Fruit fly (Drosophila melanogaster) whole organism, embryonic: ENCODE results near the gene CG13894.

Experiments used
- Abd-B ChIP-seq: fragments of 200-800 bp; sonication (Bioruptor generic); optimal IDR thresholded peaks from 2 replicates; lab custom pipeline; 2018; ENCODE audit warnings: missing biosample characterization, mild to moderate bottlenecking, missing genetic modification characterization, moderate library complexity
- Asciz ChIP-seq: fragments of 200-800 bp; sonication (Bioruptor generic); optimal IDR thresholded peaks from 2 replicates; lab custom pipeline; 2017; ENCODE audit warnings: missing biosample characterization, mild to moderate bottlenecking, missing genetic modification characterization, missing genetic modification reagents
- B-H1 ChIP-seq: fragments of 200-800 bp; sonication (Bioruptor generic); IDR thresholded peaks from 3 replicates; pipeline ENCODE4 v1.3.6; 2022; ENCODE audit warnings: missing biosample characterization, missing genetic modification characterization
- C15 ChIP-seq: fragments of 200-800 bp; sonication (Bioruptor generic); IDR thresholded peaks from 3 replicates; pipeline ENCODE4 v1.3.6; 2022; ENCODE audit warnings: missing biosample characterization, missing genetic modification characterization
- CG10267 ChIP-seq: fragments of 200-800 bp; sonication (Bioruptor generic); optimal IDR thresholded peaks from 2 replicates; lab custom pipeline; 2018; ENCODE audit warnings: missing biosample characterization, mild to moderate bottlenecking, missing genetic modification characterization, moderate library complexity
- CG10431 ChIP-seq: fragments of 200-800 bp; sonication (Bioruptor generic); optimal IDR thresholded peaks from 3 replicates; lab custom pipeline; 2018; ENCODE audit warnings: missing biosample characterization, mild to moderate bottlenecking, missing genetic modification characterization
- CG10462 ChIP-seq: fragments of 200-800 bp; sonication (Bioruptor generic); optimal IDR thresholded peaks from 2 replicates; lab custom pipeline; 2016; ENCODE audit warnings: missing biosample characterization, missing genetic modification characterization
- CG11504 ChIP-seq: fragments of 200-800 bp; sonication (Bioruptor generic); optimal IDR thresholded peaks from 3 replicates; lab custom pipeline; 2019; ENCODE audit warnings: missing biosample characterization, mild to moderate bottlenecking, missing genetic modification characterization, moderate library complexity
- CG12219 ChIP-seq: fragments of 200-800 bp; sonication (Bioruptor generic); optimal IDR thresholded peaks from 3 replicates; lab custom pipeline; 2018; ENCODE audit warnings: missing biosample characterization, mild to moderate bottlenecking, missing genetic modification characterization
- CG12236 ChIP-seq: fragments of 200-800 bp; sonication (Bioruptor generic); optimal IDR thresholded peaks from 2 replicates; lab custom pipeline; 2016; ENCODE audit warnings: missing biosample characterization, missing genetic modification characterization
- CG12769 ChIP-seq: fragments of 200-800 bp; sonication (Bioruptor generic); optimal IDR thresholded peaks from 2 replicates; lab custom pipeline; 2019; ENCODE audit warnings: missing biosample characterization, mild to moderate bottlenecking, missing genetic modification characterization, moderate library complexity
- CG14965 ChIP-seq: fragments of 200-800 bp; sonication (Bioruptor generic); optimal IDR thresholded peaks from 2 replicates; lab custom pipeline; 2016; ENCODE audit warnings: missing biosample characterization, missing genetic modification characterization, borderline replicate concordance
- CG18262 ChIP-seq: fragments of 200-800 bp; optimal IDR thresholded peaks from 3 replicates; lab custom pipeline; 2019; ENCODE audit warnings: missing biosample characterization, mild to moderate bottlenecking, missing genetic modification characterization, moderate library complexity
- CG32772 ChIP-seq: fragments of 200-800 bp; sonication (Bioruptor generic); IDR thresholded peaks from 2 replicates; pipeline ENCODE4 v1.3.6; 2022; ENCODE audit warnings: missing biosample characterization, missing genetic modification characterization
- CG33213 ChIP-seq: fragments of 200-800 bp; sonication (Bioruptor generic); optimal IDR thresholded peaks from 3 replicates; lab custom pipeline; 2016; ENCODE audit warnings: missing biosample characterization, missing genetic modification characterization
- CG3726 ChIP-seq: fragments of 200-800 bp; sonication (Bioruptor generic); IDR thresholded peaks from 3 replicates; pipeline ENCODE4, ENCODE4 v1.3.6; 2022; ENCODE audit warnings: missing biosample characterization, missing genetic modification characterization
- CG3995 ChIP-seq: fragments of 200-800 bp; sonication (Bioruptor generic); optimal IDR thresholded peaks from 3 replicates; lab custom pipeline; 2016; ENCODE audit warnings: missing biosample characterization, missing genetic modification characterization
- CG4404 ChIP-seq: fragments of 200-800 bp; sonication (Bioruptor generic); IDR thresholded peaks from 2 replicates; pipeline ENCODE4 v1.3.6; 2022; ENCODE audit warnings: missing biosample characterization, missing genetic modification characterization
- CG8290 ChIP-seq, 3 experiments: fragments of 200-800 bp; sonication (Bioruptor generic); optimal IDR thresholded peaks; 2 replicates each; lab custom pipeline; 2016 to 2019; ENCODE audit warnings: missing biosample characterization in 3 of 3, missing genetic modification characterization in 3 of 3, mild to moderate bottlenecking in 2 of 3, moderate library complexity in 1 of 3
- CG9817 ChIP-seq: fragments of 200-800 bp; sonication (Bioruptor generic); optimal IDR thresholded peaks from 2 replicates; lab custom pipeline; 2018; ENCODE audit warnings: missing biosample characterization, mild to moderate bottlenecking, missing genetic modification characterization, moderate library complexity
- CG9876 ChIP-seq: fragments of 200-800 bp; sonication (Bioruptor generic); optimal IDR thresholded peaks from 2 replicates; lab custom pipeline; 2016; ENCODE audit warnings: missing biosample characterization, missing genetic modification characterization
- CG9932 ChIP-seq: fragments of 200-800 bp; sonication (Bioruptor generic); IDR thresholded peaks from 2 replicates; pipeline ENCODE4 v1.3.6; 2022; ENCODE audit warnings: missing biosample characterization, missing genetic modification characterization
- Dad ChIP-seq: fragments of 200-800 bp; sonication (Bioruptor generic); optimal IDR thresholded peaks from 3 replicates; lab custom pipeline; 2016; ENCODE audit warnings: missing biosample characterization, missing genetic modification characterization
- Deaf1 ChIP-seq: fragments of 200-800 bp; optimal IDR thresholded peaks from 3 replicates; lab custom pipeline; 2019; ENCODE audit warnings: missing biosample characterization, mild to moderate bottlenecking, missing genetic modification characterization, moderate library complexity
- Dll ChIP-seq: fragments of 200-800 bp; sonication (Bioruptor generic); IDR thresholded peaks from 4 replicates; pipeline ENCODE4 v1.3.6; 2022; ENCODE audit warnings: missing biosample characterization, missing genetic modification characterization; ENCODE audit not compliant: partially characterized antibody
- Dp ChIP-seq: fragments of 200-800 bp; sonication (Bioruptor generic); optimal IDR thresholded peaks from 2 replicates; lab custom pipeline; 2018; ENCODE audit warnings: missing biosample characterization, mild to moderate bottlenecking, missing genetic modification characterization, moderate library complexity
- Gsc ChIP-seq: fragments of 200-800 bp; sonication (Bioruptor generic); IDR thresholded peaks from 2 replicates; pipeline ENCODE4 v1.3.6; 2022; ENCODE audit warnings: missing biosample characterization, missing genetic modification characterization
- HLH3B ChIP-seq: fragments of 200-800 bp; sonication (Bioruptor generic); IDR thresholded peaks from 2 replicates; pipeline ENCODE4 v1.3.6; 2022; ENCODE audit warnings: missing biosample characterization, missing genetic modification characterization
- HLHmδ ChIP-seq: fragments of 200-800 bp; sonication (Bioruptor generic); optimal IDR thresholded peaks from 2 replicates; lab custom pipeline; 2018; ENCODE audit warnings: missing biosample characterization, mild to moderate bottlenecking, missing genetic modification characterization, moderate library complexity
- Lhr ChIP-seq: fragments of 200-800 bp; sonication (Bioruptor generic); optimal IDR thresholded peaks from 3 replicates; lab custom pipeline; 2017; ENCODE audit warnings: mild to moderate bottlenecking, missing biosample characterization, missing genetic modification reagents, missing genetic modification characterization
- MESR4 ChIP-seq: fragments of 200-800 bp; sonication (Bioruptor generic); optimal IDR thresholded peaks from 2 replicates; lab custom pipeline; 2018; ENCODE audit warnings: missing biosample characterization, mild to moderate bottlenecking, missing genetic modification characterization, moderate library complexity
- Myb ChIP-seq: fragments of 200-800 bp; sonication (Bioruptor generic); optimal IDR thresholded peaks from 2 replicates; lab custom pipeline; 2016; ENCODE audit warnings: missing biosample characterization, missing genetic modification characterization
- Oaz ChIP-seq: fragments of 200-800 bp; sonication (Bioruptor generic); IDR thresholded peaks from 2 replicates; pipeline ENCODE4 v1.3.6; 2022; ENCODE audit warnings: missing biosample characterization, missing genetic modification characterization
- Xbp1 ChIP-seq: fragments of 200-800 bp; sonication (Bioruptor generic); optimal IDR thresholded peaks from 3 replicates; lab custom pipeline; 2016; ENCODE audit warnings: missing biosample characterization, mild to moderate bottlenecking, missing genetic modification characterization
- abd-A ChIP-seq: fragments of 200-800 bp; sonication (Bioruptor generic); optimal IDR thresholded peaks from 3 replicates; lab custom pipeline; 2019; ENCODE audit warnings: missing biosample characterization, mild to moderate bottlenecking, missing genetic modification characterization, moderate library complexity
- bab2 ChIP-seq: fragments of 200-800 bp; sonication (Bioruptor generic); optimal IDR thresholded peaks from 2 replicates; lab custom pipeline; 2016; ENCODE audit warnings: missing biosample characterization, missing genetic modification characterization
- cad ChIP-seq: fragments of >200 bp; optimal IDR thresholded peaks from 2 replicates; lab custom pipeline; 2017; ENCODE audit warnings: missing biosample characterization, missing genetic modification characterization
- corto ChIP-seq: fragments of 200-800 bp; sonication (Bioruptor generic); optimal IDR thresholded peaks from 2 replicates; lab custom pipeline; 2016; ENCODE audit warnings: missing biosample characterization, mild to moderate bottlenecking, missing genetic modification characterization, moderate library complexity
- danr ChIP-seq: fragments of 200-800 bp; sonication (Bioruptor generic); IDR thresholded peaks from 2 replicates; pipeline ENCODE4 v1.3.6; 2022; ENCODE audit warnings: missing biosample characterization, missing genetic modification characterization
- dati ChIP-seq: fragments of 200-800 bp; sonication (Bioruptor generic); IDR thresholded peaks from 2 replicates; pipeline ENCODE4 v1.3.6; 2022; ENCODE audit warnings: missing biosample characterization, missing genetic modification characterization
- exex ChIP-seq: fragments of 200-800 bp; sonication (Bioruptor generic); optimal IDR thresholded peaks from 4 replicates; lab custom pipeline; 2018; ENCODE audit warnings: missing biosample characterization, mild to moderate bottlenecking, missing genetic modification characterization, moderate library complexity
- ftz-f1 ChIP-seq: fragments of 200-800 bp; sonication (Bioruptor generic); optimal IDR thresholded peaks from 2 replicates; lab custom pipeline; 2016; ENCODE audit warnings: missing biosample characterization, missing genetic modification characterization
- ham ChIP-seq: fragments of 200-800 bp; sonication (Bioruptor generic); IDR thresholded peaks from 2 replicates; pipeline ENCODE4 v1.3.6; 2022; ENCODE audit warnings: missing biosample characterization, missing genetic modification characterization
- her ChIP-seq: fragments of 200-800 bp; sonication (Bioruptor generic); optimal IDR thresholded peaks from 2 replicates; lab custom pipeline; 2016; ENCODE audit warnings: missing biosample characterization, missing genetic modification characterization
- insv ChIP-seq, 2 experiments: fragments of 200-800 bp; sonication (Bioruptor generic); optimal IDR thresholded peaks; 3 replicates each; lab custom pipeline; 2016 to 2018; ENCODE audit warnings: missing biosample characterization in 2 of 2, missing genetic modification characterization in 2 of 2
- sisA ChIP-seq: fragments of 200-800 bp; sonication (Bioruptor generic); IDR thresholded peaks from 2 replicates; pipeline ENCODE4 v1.3.6; 2022; ENCODE audit warnings: missing biosample characterization, missing genetic modification characterization
- sr ChIP-seq: fragments of 200-800 bp; sonication (Bioruptor generic); IDR thresholded peaks from 3 replicates; pipeline ENCODE4 v1.3.6; 2022; ENCODE audit warnings: missing biosample characterization, missing genetic modification characterization
- stwl ChIP-seq: fragments of 200-800 bp; sonication (Bioruptor generic); optimal IDR thresholded peaks from 3 replicates; lab custom pipeline; 2018; ENCODE audit warnings: missing biosample characterization, mild to moderate bottlenecking, missing genetic modification characterization, moderate library complexity
- trh ChIP-seq: fragments of 200-800 bp; sonication (Bioruptor generic); optimal IDR thresholded peaks from 2 replicates; lab custom pipeline; 2016; ENCODE audit warnings: missing biosample characterization, missing genetic modification characterization
- usp ChIP-seq: fragments of >200 bp; optimal IDR thresholded peaks from 2 replicates; lab custom pipeline; 2017; ENCODE audit warnings: missing biosample characterization, missing genetic modification characterization
- yki ChIP-seq: fragments of >200 bp; optimal IDR thresholded peaks from 3 replicates; lab custom pipeline; 2018
- zen2 ChIP-seq: fragments of 200-800 bp; sonication (Bioruptor generic); IDR thresholded peaks from 3 replicates; pipeline ENCODE4 v1.3.6; 2022; ENCODE audit warnings: missing biosample characterization, missing genetic modification characterization; ENCODE audit not compliant: partially characterized antibody

Gene CG13894

DNA sequence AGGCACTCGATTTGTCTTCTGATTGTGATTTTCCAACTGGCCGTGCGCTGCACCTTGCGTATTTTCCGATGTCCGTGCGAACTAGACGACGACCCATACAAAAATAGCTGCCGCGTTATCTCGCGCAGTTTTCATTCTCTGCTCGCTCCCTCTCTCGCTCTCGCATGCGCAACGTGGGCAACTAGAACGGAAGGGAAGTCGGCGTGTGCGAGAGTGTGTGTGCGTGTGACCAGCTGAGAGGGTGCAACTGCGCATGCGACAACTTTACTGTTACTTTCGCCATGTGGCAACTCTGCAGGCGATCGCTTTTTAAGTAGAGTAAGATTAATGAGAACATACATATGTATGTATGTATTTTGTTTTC lies 13.5 kb downstream of the CG13894 start, which contains the start of gene ebd1 (continued):
- TF ChIP-seq danr (GFP tag; lab: Robert Waterston, UW) (no peak), CG9817 (tag; lab: Kevin White, UChicago) (no peak), exex (tag; lab: Kevin White, UChicago) (peak; percentile 23), CG3995 (GFP tag; lab: Kevin White, UChicago) (no peak), Dad (GFP tag; lab: Kevin White, UChicago) (no peak), bab2 (GFP tag; lab: Kevin White, UChicago) (no peak), trh (GFP tag; lab: Kevin White, UChicago) (no peak), B-H1 (no peak), CG8290 (GFP tag; optimal IDR thresholded peaks at IDR 0.05; lab: Kevin White, UChicago) (peak; percentile 47), CG8290 (tag; optimal IDR thresholded peaks at IDR 0.05; lab: Kevin White, UChicago) (peak; percentile 24 to 61), HLH3B (GFP tag; lab: Robert Waterston, UW) (peak; percentile 7; the same call in 1 of the 2 replicates), Dp (GFP tag; lab: Kevin White, UChicago) (peak; percentile 3), zen2 (GFP tag; lab: Robert Waterston, UW) (0 out of 3 replicates have a peak, but pooled peaks have one; percentile 6), CG4404 (GFP tag; lab: Robert Waterston, UW) (no peak), corto (GFP tag; lab: Kevin White, UChicago) (no peak), Abd-B (GFP tag; lab: Kevin White, UChicago) (no peak), CG3726 (no peak), CG10462 (no peak), MESR4 (GFP tag; lab: Kevin White, UChicago) (peak; percentile 17), CG12236 (GFP tag; lab: Kevin White, UChicago) (no peak), abd-A (tag; lab: Kevin White, UChicago) (no peak), her (GFP tag; lab: Kevin White, UChicago) (no peak), sisA (GFP tag; lab: Robert Waterston, UW) (no peak), C15 (GFP tag; lab: Robert Waterston, UW) (no peak), CG12219 (GFP tag; lab: Kevin White, UChicago) (no peak), CG10431 (GFP tag; lab: Kevin White, UChicago) (no peak), CG9932 (GFP tag; lab: Robert Waterston, UW) (no peak), yki (lab: Kevin White, UChicago) (peak; percentile 8), sr (GFP tag; lab: Robert Waterston, UW) (0 out of 3 replicates have a peak, but pooled peaks have one; percentile 3), usp (no peak), Lhr (GFP tag; lab: Kevin White, UChicago) (no peak), Deaf1 (tag; lab: Kevin White, UChicago) (peak; percentile 58), Oaz (GFP tag; lab: Robert Waterston, UW) (no peak), Myb (GFP tag; lab: Kevin White, UChicago) (no peak), Dll (GFP tag; lab: Robert Waterston, UW) (0 out of 4 replicates have a peak, but pooled peaks have one; percentile 44), ham (GFP tag; lab: Robert Waterston, UW) (no peak), CG10267 (tag; lab: Kevin White, UChicago) (peak; percentile 27), CG18262 (tag; lab: Kevin White, UChicago) (no peak), CG32772 (GFP tag; lab: Robert Waterston, UW) (no peak), Asciz (GFP tag; lab: Kevin White, UChicago) (no peak), CG12769 (tag; lab: Kevin White, UChicago) (no peak), dati (GFP tag; lab: Robert Waterston, UW) (no peak), ftz-f1 (GFP tag; lab: Kevin White, UChicago) (peak; percentile 43), CG14965 (no peak), stwl (tag; lab: Kevin White, UChicago) (peak; percentile 71), CG11504 (tag; lab: Kevin White, UChicago) (no peak), CG9876 (no peak), CG33213 (GFP tag; lab: Kevin White, UChicago) (no peak), HLHmδ (peak; percentile 89), insv (GFP tag; optimal IDR thresholded peaks at IDR 0.05; lab: Kevin White, UChicago) (peak in 1 of 2 experiments; percentile 68), Xbp1 (GFP tag; lab: Kevin White, UChicago) (no peak), Gsc (GFP tag; lab: Robert Waterston, UW) (no peak), cad (GFP tag; lab: Kevin White, UChicago) (no peak)
